Worm (Caenorhabditis elegans) whole organism, L4 larva: ENCODE data around the gene H17B01.5.

Experiments used
- F37D6.2 ChIP-seq: sonication (generic microtip); optimal IDR thresholded peaks from 2 replicates; lab custom pipeline; 2016; ENCODE audit warnings: mild to moderate bottlenecking, missing genetic modification characterization, missing compliant biosample characterization
- R02D3.7 ChIP-seq: fragments of 150-350 bp; sonication (generic microtip); optimal IDR thresholded peaks from 3 replicates; lab custom pipeline; 2014; ENCODE audit warnings: missing biosample characterization, missing genetic modification characterization
- aly-2 ChIP-seq: sonication (generic microtip); optimal IDR thresholded peaks from 2 replicates; lab custom pipeline; 2018; ENCODE audit warnings: missing biosample characterization, missing genetic modification characterization
- ceh-82 ChIP-seq: sonication (generic microtip); optimal IDR thresholded peaks from 2 replicates; lab custom pipeline; 2017; ENCODE audit warnings: missing biosample characterization, missing genetic modification characterization
- lin-29 ChIP-seq: fragments of 200-800 bp; sonication (Bioruptor generic); IDR thresholded peaks from 2 replicates; pipeline ENCODE4 v1.3.6; 2022; ENCODE audit warnings: missing genetic modification reagents, missing genetic modification characterization, missing compliant biosample characterization
- nhr-42 ChIP-seq: fragments of 200-800 bp; sonication (Bioruptor generic); IDR thresholded peaks from 2 replicates; pipeline ENCODE4 v1.3.6; 2022; ENCODE audit warnings: missing genetic modification characterization, missing compliant biosample characterization
- php-3 ChIP-seq: fragments of 200-800 bp; sonication (Bioruptor generic); IDR thresholded peaks from 2 replicates; pipeline ENCODE4 v1.3.6; 2022; ENCODE audit warnings: missing genetic modification reagents, missing genetic modification characterization, missing compliant biosample characterization
- sdz-12 ChIP-seq: fragments of 200-800 bp; sonication (Bioruptor generic); optimal IDR thresholded peaks from 2 replicates; lab custom pipeline; 2018; ENCODE audit warnings: mild to moderate bottlenecking, missing genetic modification characterization, missing compliant biosample characterization
- zfp-2 ChIP-seq: sonication (generic microtip); optimal IDR thresholded peaks from 2 replicates; lab custom pipeline; 2016; ENCODE audit warnings: mild to moderate bottlenecking, missing genetic modification characterization, missing compliant biosample characterization
- ztf-11 ChIP-seq: fragments of 150-350 bp; optimal IDR thresholded peaks from 2 replicates; lab custom pipeline; 2014; ENCODE audit warnings: missing biosample characterization, missing genetic modification characterization

- no peak for TF ChIP-seq R02D3.7 (tag; lab: Kevin White, UChicago)
- TF ChIP-seq aly-2 (tag; lab: Kevin White, UChicago) = no peak
- no peak for TF ChIP-seq lin-29 (GFP tag; lab: Robert Waterston, UW)
- TF ChIP-seq F37D6.2 = no peak
- no peak for TF ChIP-seq sdz-12
- no peak for TF ChIP-seq ceh-82 (tag; lab: Kevin White, UChicago)
- TF ChIP-seq nhr-42 (GFP tag; lab: Robert Waterston, UW) = no peak
- TF ChIP-seq ztf-11 (tag; lab: Kevin White, UChicago) = no peak
- no peak for TF ChIP-seq zfp-2 (tag; lab: Kevin White, UChicago)
- TF ChIP-seq php-3 (GFP tag; lab: Robert Waterston, UW) = no peak
These were observed 28.5 kb downstream of the H17B01.5 start, which contains the start of gene scl-17 for ce11 chrII:1444911-1445310.
